Fruit fly (Drosophila melanogaster) whole organism: Measurements from ENCODE around the gene CG13116.

ENCODE experiments used
- Dll ChIP-seq: fragments of >200 bp; optimal IDR thresholded peaks from 2 replicates; lab custom pipeline; 2017
- pan ChIP-seq: fragments of >200 bp; optimal IDR thresholded peaks from 2 replicates; lab custom pipeline; 2017
- psq ChIP-seq: fragments of >200 bp; optimal IDR thresholded peaks from 2 replicates; lab custom pipeline; 2017
- usp ChIP-seq: fragments of >200 bp; optimal IDR thresholded peaks from 2 replicates; lab custom pipeline; 2017; ENCODE audit warnings: missing biosample characterization, missing genetic modification characterization, mixed read lengths

DNA sequence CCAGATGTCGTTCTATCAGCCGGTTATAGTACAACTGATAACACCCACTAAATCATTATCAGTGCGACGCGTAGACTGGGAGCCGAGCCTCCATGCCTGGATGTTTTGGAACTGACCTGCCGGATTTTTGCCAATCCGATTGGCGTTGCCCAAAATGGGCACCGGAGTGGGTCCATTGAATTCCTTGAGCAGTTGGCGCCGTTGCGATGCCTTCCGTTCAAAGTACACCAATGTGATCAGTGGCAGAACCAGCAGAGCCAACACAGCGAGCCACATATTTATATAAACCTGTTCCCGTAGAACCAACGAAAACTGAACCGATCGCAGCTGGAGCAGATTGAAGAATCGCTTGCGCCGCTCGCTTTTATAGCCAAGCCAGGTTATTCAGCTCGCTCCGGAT lies 20.0 kb downstream of the CG13116 start, which contains the start of gene Cyp4e3:
- TF ChIP-seq psq (lab: Kevin White, UChicago) (no peak), Dll (no peak), usp (GFP tag; lab: Kevin White, UChicago) (no peak), pan (no peak)
